Worm (Caenorhabditis elegans) whole organism, L1 larva: ENCODE data around the gene sar-1.

Experiments used
- C16A3.4 ChIP-seq: fragments of 150-350 bp; optimal IDR thresholded peaks from 2 replicates; lab custom pipeline; 2014; ENCODE audit warnings: missing biosample characterization, missing genetic modification characterization
- F16B12.6 ChIP-seq: fragments of 150-350 bp; optimal IDR thresholded peaks from 2 replicates; lab custom pipeline; 2014; ENCODE audit warnings: missing biosample characterization, missing genetic modification characterization
- Y116A8C.19 ChIP-seq: sonication (generic microtip); optimal IDR thresholded peaks from 2 replicates; lab custom pipeline; 2016; ENCODE audit warnings: missing compliant biosample characterization, missing genetic modification characterization, borderline replicate concordance
- alr-1 ChIP-seq: fragments of 200-800 bp; sonication (Bioruptor generic); optimal IDR thresholded peaks from 2 replicates; lab custom pipeline; 2018; ENCODE audit warnings: borderline replicate concordance, mild to moderate bottlenecking, missing genetic modification characterization, missing compliant biosample characterization
- aly-2 ChIP-seq: fragments of 150-350 bp; optimal IDR thresholded peaks from 2 replicates; lab custom pipeline; 2014; ENCODE audit warnings: missing biosample characterization, missing genetic modification characterization
- ama-1 ChIP-seq: fragments of 150-350 bp; optimal IDR thresholded peaks from 2 replicates; lab custom pipeline; 2014
- blmp-1 ChIP-seq: fragments of 150-350 bp; optimal IDR thresholded peaks from 2 replicates; lab custom pipeline; 2014; ENCODE audit warnings: missing biosample characterization, missing genetic modification characterization
- ceh-63 ChIP-seq: fragments of 200-800 bp; sonication (Bioruptor generic); optimal IDR thresholded peaks from 2 replicates; lab custom pipeline; 2018; ENCODE audit warnings: mild to moderate bottlenecking, missing genetic modification characterization, missing compliant biosample characterization
- ces-1 ChIP-seq: fragments of 150-350 bp; optimal IDR thresholded peaks from 2 replicates; lab custom pipeline; 2014; ENCODE audit warnings: missing biosample characterization, missing genetic modification reagents, missing genetic modification characterization
- dsc-1 ChIP-seq: sonication (generic microtip); optimal IDR thresholded peaks from 2 replicates; lab custom pipeline; 2016; ENCODE audit warnings: mild to moderate bottlenecking, missing genetic modification characterization, missing compliant biosample characterization
- efl-1 ChIP-seq, 4 experiments: fragments of 150-350 bp; optimal IDR thresholded peaks in 3 of 4; peaks in 1 of 4; 1 replicate in 1 of 4; 2 replicates in 3 of 4; lab custom pipeline; 2014; ENCODE audit warnings: missing biosample characterization in 2 of 4, missing genetic modification characterization in 2 of 4, missing genetic modification reagents in 2 of 4
- efl-3 ChIP-seq: fragments of 200-800 bp; sonication (Bioruptor generic); optimal IDR thresholded peaks from 2 replicates; lab custom pipeline; 2018; ENCODE audit warnings: mild to moderate bottlenecking, missing genetic modification characterization, missing compliant biosample characterization
- egl-13 ChIP-seq: sonication (generic microtip); optimal IDR thresholded peaks from 2 replicates; lab custom pipeline; 2016; ENCODE audit warnings: missing genotype, missing genetic modification reagents, missing genetic modification characterization, missing compliant biosample characterization
- egl-27 ChIP-seq, 2 experiments: fragments of 150-350 bp in 1 of 2; sonication (generic microtip); optimal IDR thresholded peaks; 3 replicates each; lab custom pipeline; 2017 to 2018; ENCODE audit warnings: missing biosample characterization in 2 of 2, missing genetic modification characterization in 2 of 2, missing genetic modification reagents in 2 of 2
- fkh-10 ChIP-seq: sonication (generic microtip); optimal IDR thresholded peaks from 2 replicates; lab custom pipeline; 2017; ENCODE audit warnings: missing biosample characterization, missing genetic modification reagents, missing genetic modification characterization
- fkh-4 ChIP-seq: sonication (generic microtip); optimal IDR thresholded peaks from 2 replicates; lab custom pipeline; 2016; ENCODE audit warnings: missing compliant biosample characterization, missing genetic modification characterization, borderline replicate concordance
- fkh-8 ChIP-seq: sonication (generic microtip); optimal IDR thresholded peaks from 2 replicates; lab custom pipeline; 2016; ENCODE audit warnings: mild to moderate bottlenecking, missing genetic modification characterization, missing compliant biosample characterization
- fos-1 ChIP-seq: fragments of 150-350 bp; optimal IDR thresholded peaks from 2 replicates; lab custom pipeline; 2014; ENCODE audit warnings: missing biosample characterization, missing genetic modification characterization
- hpl-2 ChIP-seq: fragments of 150-350 bp; optimal IDR thresholded peaks from 2 replicates; lab custom pipeline; 2014; ENCODE audit warnings: missing biosample characterization, missing genetic modification reagents, missing genetic modification characterization
- irx-1 ChIP-seq: sonication (generic microtip); optimal IDR thresholded peaks from 2 replicates; lab custom pipeline; 2016; ENCODE audit warnings: missing genetic modification characterization, missing compliant biosample characterization
- isw-1 ChIP-seq: fragments of 200-800 bp; sonication (Bioruptor generic); IDR thresholded peaks from 2 replicates; pipeline ENCODE4 v1.3.6; 2022; ENCODE audit warnings: missing genetic modification characterization, missing compliant biosample characterization
- jun-1 ChIP-seq: fragments of 150-350 bp; optimal IDR thresholded peaks from 2 replicates; lab custom pipeline; 2014; ENCODE audit warnings: missing biosample characterization, missing genetic modification reagents, missing genetic modification characterization
- lin-13 ChIP-seq: fragments of 150-350 bp; optimal IDR thresholded peaks from 2 replicates; lab custom pipeline; 2014; ENCODE audit warnings: missing biosample characterization, missing genetic modification reagents, missing genetic modification characterization
- lin-14 ChIP-seq: fragments of 200-800 bp; sonication (Bioruptor generic); optimal IDR thresholded peaks from 2 replicates; lab custom pipeline; 2018; ENCODE audit warnings: mild to moderate bottlenecking, missing genetic modification characterization, moderate library complexity, missing compliant biosample characterization
- lin-39 ChIP-seq: fragments of 150-350 bp; optimal IDR thresholded peaks from 2 replicates; lab custom pipeline; 2014; ENCODE audit warnings: missing biosample characterization, missing genetic modification reagents, missing genetic modification characterization
- lir-3 ChIP-seq: sonication (generic microtip); optimal IDR thresholded peaks from 2 replicates; lab custom pipeline; 2016; ENCODE audit warnings: mild to moderate bottlenecking, missing genetic modification characterization, moderate library complexity, missing compliant biosample characterization; ENCODE audit not compliant: poor library complexity
- lsy-2 ChIP-seq, 2 experiments: fragments of 150-350 bp; optimal IDR thresholded peaks; 2 replicates each; lab custom pipeline; 2014; ENCODE audit warnings: missing biosample characterization in 2 of 2, missing genetic modification characterization in 2 of 2
- mef-2 ChIP-seq: fragments of 150-350 bp; optimal IDR thresholded peaks from 2 replicates; lab custom pipeline; 2014; ENCODE audit warnings: missing biosample characterization, missing genetic modification characterization
- nhr-11 ChIP-seq: fragments of 150-350 bp; optimal IDR thresholded peaks from 2 replicates; lab custom pipeline; 2014; ENCODE audit warnings: missing biosample characterization, missing genetic modification characterization
- nhr-19 ChIP-seq: fragments of 200-800 bp; sonication (Bioruptor generic); conservative IDR thresholded peaks from 2 replicates; pipeline ENCODE4 v1.3.6; 2022; ENCODE audit warnings: missing genetic modification characterization, missing compliant biosample characterization
- nhr-20 ChIP-seq: sonication (generic microtip); optimal IDR thresholded peaks from 2 replicates; lab custom pipeline; 2016; ENCODE audit warnings: mild to moderate bottlenecking, missing genetic modification characterization, missing compliant biosample characterization
- nhr-237 ChIP-seq: fragments of 150-350 bp; optimal IDR thresholded peaks from 2 replicates; lab custom pipeline; 2014; ENCODE audit warnings: missing biosample characterization, missing genetic modification characterization
- nhr-77 ChIP-seq: fragments of 150-350 bp; optimal IDR thresholded peaks from 2 replicates; lab custom pipeline; 2014; ENCODE audit warnings: missing biosample characterization, missing genetic modification characterization
- nhr-84 ChIP-seq: sonication (generic microtip); optimal IDR thresholded peaks from 2 replicates; lab custom pipeline; 2017; ENCODE audit warnings: missing biosample characterization, missing genetic modification characterization
- nhr-85 ChIP-seq: sonication (generic microtip); peaks from one replicate; lab custom pipeline; 2016; ENCODE audit warnings: missing genetic modification characterization, inconsistent platforms, missing compliant biosample characterization
- nhr-90 ChIP-seq: sonication (generic microtip); optimal IDR thresholded peaks from 2 replicates; lab custom pipeline; 2016; ENCODE audit warnings: mild to moderate bottlenecking, missing genetic modification characterization, missing compliant biosample characterization; ENCODE audit not compliant: poor library complexity
- pax-3 ChIP-seq: fragments of 200-800 bp; sonication (Bioruptor generic); optimal IDR thresholded peaks from 2 replicates; lab custom pipeline; 2018; ENCODE audit warnings: mild to moderate bottlenecking, missing genetic modification characterization, moderate library complexity, missing compliant biosample characterization
- pqm-1 ChIP-seq: sonication (generic microtip); optimal IDR thresholded peaks from 3 replicates; lab custom pipeline; 2017; ENCODE audit warnings: missing biosample characterization, missing genetic modification characterization
- rnt-1 ChIP-seq: sonication (generic microtip); optimal IDR thresholded peaks from 2 replicates; lab custom pipeline; 2016; ENCODE audit warnings: mild to moderate bottlenecking, missing genetic modification characterization, moderate library complexity, missing compliant biosample characterization
- skn-1 ChIP-seq: fragments of 150-350 bp; optimal IDR thresholded peaks from 2 replicates; lab custom pipeline; 2014; ENCODE audit warnings: missing biosample characterization, missing genetic modification characterization
- snu-23 ChIP-seq: sonication (generic microtip); optimal IDR thresholded peaks from 2 replicates; lab custom pipeline; 2016; ENCODE audit warnings: missing genetic modification characterization, missing compliant biosample characterization
- sox-4 ChIP-seq: sonication (generic microtip); optimal IDR thresholded peaks from 2 replicates; lab custom pipeline; 2016; ENCODE audit warnings: missing genetic modification characterization, missing compliant biosample characterization
- sptf-1 ChIP-seq: fragments of 150-350 bp; optimal IDR thresholded peaks from 2 replicates; lab custom pipeline; 2014; ENCODE audit warnings: missing biosample characterization, missing genetic modification characterization
- sup-37 ChIP-seq: fragments of 200-800 bp; sonication (Bioruptor generic); optimal IDR thresholded peaks from 2 replicates; lab custom pipeline; 2018; ENCODE audit warnings: mild to moderate bottlenecking, missing genetic modification characterization, missing compliant biosample characterization
- swsn-7 ChIP-seq: sonication (generic microtip); optimal IDR thresholded peaks from 2 replicates; lab custom pipeline; 2016; ENCODE audit warnings: missing genetic modification characterization, missing compliant biosample characterization
- tlp-1 ChIP-seq: fragments of 150-350 bp; optimal IDR thresholded peaks from 2 replicates; lab custom pipeline; 2014; ENCODE audit warnings: missing biosample characterization, missing genetic modification characterization
- unc-30 ChIP-seq: sonication (generic microtip); optimal IDR thresholded peaks from 2 replicates; lab custom pipeline; 2017; ENCODE audit warnings: missing biosample characterization, missing genetic modification characterization
- unc-62 ChIP-seq: fragments of 150-350 bp; optimal IDR thresholded peaks from 2 replicates; lab custom pipeline; 2014; ENCODE audit warnings: missing biosample characterization, missing genetic modification reagents, missing genetic modification characterization
- unc-98 ChIP-seq: fragments of 200-800 bp; sonication (Bioruptor generic); IDR thresholded peaks from 2 replicates; pipeline ENCODE4 v1.3.6; 2022; ENCODE audit warnings: missing genetic modification characterization, missing compliant biosample characterization
- vab-15 ChIP-seq: sonication (generic microtip); optimal IDR thresholded peaks from 2 replicates; lab custom pipeline; 2017; ENCODE audit warnings: missing genotype, mild to moderate bottlenecking, missing genetic modification characterization, missing compliant biosample characterization
- xbp-1 ChIP-seq: sonication (generic microtip); optimal IDR thresholded peaks from 2 replicates; lab custom pipeline; 2016; ENCODE audit warnings: missing genetic modification characterization, missing compliant biosample characterization
- zag-1 ChIP-seq: fragments of 150-350 bp; optimal IDR thresholded peaks from 2 replicates; lab custom pipeline; 2014; ENCODE audit warnings: missing biosample characterization, missing genetic modification characterization
- ztf-11 ChIP-seq, 2 experiments: sonication (generic microtip); optimal IDR thresholded peaks; 2 replicates each; lab custom pipeline; 2016 to 2017; ENCODE audit warnings: missing genetic modification characterization in 2 of 2, missing biosample characterization in 1 of 2, missing compliant biosample characterization in 1 of 2

sar-1 gene

DNA sequence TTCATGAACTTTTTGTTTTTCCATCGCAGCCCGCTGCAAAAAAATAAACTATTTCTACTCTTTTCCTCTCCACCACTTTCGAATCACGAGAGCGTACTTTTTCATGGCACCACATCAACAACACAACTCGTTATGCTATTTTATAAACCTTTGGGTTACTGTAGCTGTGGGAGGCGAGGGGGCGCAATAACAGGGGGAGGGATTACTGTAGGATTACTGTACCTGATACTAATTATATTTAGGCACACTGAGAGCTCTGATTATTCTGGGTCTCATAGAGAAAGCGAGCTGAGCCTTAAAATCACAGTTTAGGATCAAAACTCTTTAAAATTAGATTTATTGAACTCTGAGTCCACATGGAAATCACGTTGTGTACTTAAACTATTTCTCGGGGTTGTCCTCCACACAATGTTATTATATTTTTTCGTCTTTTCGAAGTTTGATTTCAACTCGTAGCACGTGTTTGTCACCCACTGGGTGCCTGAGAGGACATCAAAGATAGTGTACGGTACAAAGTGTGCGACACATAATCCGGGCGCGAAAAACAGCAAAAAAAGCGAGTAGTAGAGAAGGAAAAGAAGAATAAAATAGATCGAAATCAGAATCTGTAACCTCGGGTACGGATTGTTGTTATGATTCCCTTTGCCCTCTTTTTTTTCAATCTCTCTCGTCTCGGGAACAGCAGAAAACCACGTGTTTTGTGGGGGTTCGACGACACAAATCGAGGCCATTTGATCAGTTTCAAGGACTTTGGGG is 40.5 kb downstream of the sar-1 start:
- TF ChIP-seq tlp-1 (no peak), jun-1 (tag; lab: Kevin White, UChicago) (no peak), nhr-77 (tag; lab: Kevin White, UChicago) (no peak), unc-62 (no peak), pax-3 (no peak), C16A3.4 (tag; lab: Kevin White, UChicago) (peak; percentile 54), nhr-85 (tag; lab: Kevin White, UChicago) (peak; percentile 98), nhr-237 (tag; lab: Kevin White, UChicago) (no peak), sptf-1 (tag; lab: Kevin White, UChicago) (no peak), nhr-20 (tag; lab: Kevin White, UChicago) (peak; percentile 86), snu-23 (peak; percentile 80), efl-3 (GFP tag; lab: Kevin White, UChicago) (no peak), fkh-10 (GFP tag; lab: Kevin White, UChicago) (no peak), rnt-1 (tag; lab: Kevin White, UChicago) (peak; percentile 28), nhr-19 (peak; percentile 50), dsc-1 (tag; lab: Kevin White, UChicago) (no peak), zag-1 (tag; lab: Kevin White, UChicago) (no peak), lir-3 (tag; lab: Kevin White, UChicago) (no peak), xbp-1 (tag; lab: Kevin White, UChicago) (peak; percentile 19), fkh-4 (tag; lab: Kevin White, UChicago) (no peak), isw-1 (no peak), unc-98 (no peak), egl-13 (tag; lab: Kevin White, UChicago) (no peak), efl-1 (optimal IDR thresholded peaks at IDR 0.05; lab: Kevin White, UChicago) (peak in 1 of 2 experiments; percentile 23), efl-1 (GFP tag; optimal IDR thresholded peaks at IDR 0.05 in 1 of 2; lab: Kevin White, UChicago) (peak; percentile 37 to 93), fos-1 (no peak), fkh-8 (no peak), nhr-90 (peak; percentile 71), swsn-7 (no peak), Y116A8C.19 (no peak), aly-2 (tag; lab: Kevin White, UChicago) (no peak), vab-15 (no peak), unc-30 (no peak), egl-27 (tag; optimal IDR thresholded peaks at IDR 0.05; lab: Kevin White, UChicago) (no peak), lsy-2 (tag; optimal IDR thresholded peaks at IDR 0.05; lab: Kevin White, UChicago) (peak in 1 of 2 experiments; percentile 62), hpl-2 (GFP tag; lab: Kevin White, UChicago) (no peak), mef-2 (tag; lab: Kevin White, UChicago) (no peak), lin-14 (GFP tag; lab: Kevin White, UChicago) (peak; percentile 91), ama-1 (peak; percentile 36), alr-1 (tag; lab: Kevin White, UChicago) (no peak), irx-1 (tag; lab: Kevin White, UChicago) (no peak), sup-37 (no peak), blmp-1 (peak; percentile 81), pqm-1 (no peak), ceh-63 (GFP tag; lab: Kevin White, UChicago) (no peak), sox-4 (tag; lab: Kevin White, UChicago) (no peak), ces-1 (GFP tag; lab: Kevin White, UChicago) (no peak), ztf-11 (tag; optimal IDR thresholded peaks at IDR 0.05; lab: Kevin White, UChicago) (no peak), nhr-11 (no peak), nhr-84 (no peak), skn-1 (tag; lab: Kevin White, UChicago) (no peak), lin-39 (tag; lab: Kevin White, UChicago) (no peak), lin-13 (peak; percentile 6), F16B12.6 (no peak)
